Worm (Caenorhabditis elegans) whole organism, late embryonic: ENCODE measurements around the gene dyn-1.
A peak's percentile ranks its signal among the peaks of the same experiment; 100 is the strongest.

Experiments
- C38D4.7 ChIP-seq: fragments of 200-800 bp; sonication (Bioruptor generic); optimal IDR thresholded peaks from 2 replicates; lab custom pipeline; 2018; ENCODE audit warnings: mild to moderate bottlenecking, missing genetic modification characterization, moderate library complexity, missing compliant biosample characterization
- K02D7.2 ChIP-seq: sonication (generic microtip); optimal IDR thresholded peaks from 2 replicates; lab custom pipeline; 2017; ENCODE audit warnings: mild to moderate bottlenecking, missing genetic modification characterization, missing compliant biosample characterization
- K09A11.1 ChIP-seq: sonication (generic microtip); optimal IDR thresholded peaks from 2 replicates; lab custom pipeline; 2017; ENCODE audit warnings: antibody characterized with exemption, mild to moderate bottlenecking, missing genetic modification characterization, missing compliant biosample characterization; ENCODE audit not compliant: insufficient read depth
- ama-1 ChIP-seq: fragments of 150-350 bp; optimal IDR thresholded peaks from 2 replicates; lab custom pipeline; 2014
- ceh-14 ChIP-seq: sonication (generic microtip); optimal IDR thresholded peaks from 2 replicates; lab custom pipeline; 2016; ENCODE audit warnings: missing genotype, missing genetic modification characterization, missing compliant biosample characterization
- ceh-19 ChIP-seq: fragments of 200-800 bp; sonication (Bioruptor generic); optimal IDR thresholded peaks from 2 replicates; lab custom pipeline; 2018; ENCODE audit warnings: mild to moderate bottlenecking, missing genetic modification characterization, missing compliant biosample characterization
- ceh-24 ChIP-seq: sonication (generic microtip); optimal IDR thresholded peaks from 2 replicates; lab custom pipeline; 2016; ENCODE audit warnings: mild to moderate bottlenecking, missing genetic modification characterization, missing compliant biosample characterization
- ceh-31 ChIP-seq: sonication (generic microtip); optimal IDR thresholded peaks from 2 replicates; lab custom pipeline; 2016; ENCODE audit warnings: missing genetic modification characterization, missing compliant biosample characterization
- ceh-34 ChIP-seq: sonication (generic microtip); optimal IDR thresholded peaks from 2 replicates; lab custom pipeline; 2016; ENCODE audit warnings: mild to moderate bottlenecking, missing genetic modification characterization, missing compliant biosample characterization
- ceh-45 ChIP-seq: fragments of 200-800 bp; sonication (Bioruptor generic); IDR thresholded peaks from 2 replicates; pipeline ENCODE4 v1.3.6; 2022; ENCODE audit warnings: missing genetic modification reagents, missing genetic modification characterization, missing compliant biosample characterization
- ceh-48 ChIP-seq: sonication (generic microtip); optimal IDR thresholded peaks from 2 replicates; lab custom pipeline; 2016; ENCODE audit warnings: missing genetic modification characterization, inconsistent platforms, missing compliant biosample characterization
- ceh-6 ChIP-seq: fragments of 200-800 bp; sonication (Bioruptor generic); optimal IDR thresholded peaks from 2 replicates; lab custom pipeline; 2018; ENCODE audit warnings: mild to moderate bottlenecking, missing genetic modification characterization, missing compliant biosample characterization
- ceh-9 ChIP-seq: sonication (generic microtip); optimal IDR thresholded peaks from 2 replicates; lab custom pipeline; 2016; ENCODE audit warnings: mild to moderate bottlenecking, missing genetic modification characterization, inconsistent platforms, missing compliant biosample characterization
- elt-2 ChIP-seq: sonication (generic microtip); optimal IDR thresholded peaks from 2 replicates; lab custom pipeline; 2016; ENCODE audit warnings: missing genetic modification reagents, missing genetic modification characterization, missing compliant biosample characterization
- elt-4 ChIP-seq: sonication (generic microtip); optimal IDR thresholded peaks from 2 replicates; lab custom pipeline; 2016; ENCODE audit warnings: missing genetic modification characterization, missing compliant biosample characterization
- fkh-6 ChIP-seq: sonication (generic microtip); optimal IDR thresholded peaks from 2 replicates; lab custom pipeline; 2016; ENCODE audit warnings: missing genetic modification characterization, missing compliant biosample characterization
- gmeb-2 ChIP-seq: sonication (generic microtip); optimal IDR thresholded peaks from 2 replicates; lab custom pipeline; 2016; ENCODE audit warnings: missing genetic modification characterization, inconsistent platforms, missing compliant biosample characterization
- hlh-13 ChIP-seq: fragments of 200-800 bp; sonication (Bioruptor generic); optimal IDR thresholded peaks from 2 replicates; lab custom pipeline; 2018; ENCODE audit warnings: mild to moderate bottlenecking, missing genetic modification characterization, missing compliant biosample characterization
- hlh-15 ChIP-seq: sonication (generic microtip); optimal IDR thresholded peaks from 2 replicates; lab custom pipeline; 2016; ENCODE audit warnings: missing genetic modification characterization, missing compliant biosample characterization
- hlh-30 ChIP-seq: sonication (generic microtip); optimal IDR thresholded peaks from 2 replicates; lab custom pipeline; 2017; ENCODE audit warnings: antibody characterized with exemption, missing genetic modification characterization, missing compliant biosample characterization; ENCODE audit not compliant: insufficient read depth
- hlh-6 ChIP-seq: sonication (generic microtip); optimal IDR thresholded peaks from 2 replicates; lab custom pipeline; 2016; ENCODE audit warnings: missing genotype, missing genetic modification characterization, missing compliant biosample characterization
- hlh-8 ChIP-seq: sonication (generic microtip); optimal IDR thresholded peaks from 2 replicates; lab custom pipeline; 2016; ENCODE audit warnings: missing genotype, missing genetic modification characterization, missing compliant biosample characterization
- lim-6 ChIP-seq: sonication (generic microtip); optimal IDR thresholded peaks from 2 replicates; lab custom pipeline; 2016; ENCODE audit warnings: missing genetic modification characterization, missing compliant biosample characterization
- lin-11 ChIP-seq: fragments of 200-800 bp; sonication (Bioruptor generic); optimal IDR thresholded peaks from 2 replicates; lab custom pipeline; 2018; ENCODE audit warnings: mild to moderate bottlenecking, missing genetic modification characterization, missing compliant biosample characterization
- madf-2 ChIP-seq: sonication (generic microtip); optimal IDR thresholded peaks from 2 replicates; lab custom pipeline; 2017; ENCODE audit warnings: missing genetic modification characterization, missing compliant biosample characterization
- nfya-1 ChIP-seq: sonication (generic microtip); optimal IDR thresholded peaks from 2 replicates; lab custom pipeline; 2017; ENCODE audit warnings: missing genetic modification characterization, mild to moderate bottlenecking, missing compliant biosample characterization, antibody characterized with exemption, moderate library complexity
- nhr-11 ChIP-seq: fragments of 150-350 bp; optimal IDR thresholded peaks from 2 replicates; lab custom pipeline; 2014; ENCODE audit warnings: missing biosample characterization, missing genetic modification characterization
- npax-4 ChIP-seq: sonication (generic microtip); optimal IDR thresholded peaks from 2 replicates; lab custom pipeline; 2016; ENCODE audit warnings: missing genetic modification characterization, missing compliant biosample characterization
- pat-9 ChIP-seq: fragments of 200-800 bp; sonication (Bioruptor generic); optimal IDR thresholded peaks from 2 replicates; lab custom pipeline; 2018; ENCODE audit warnings: mild to moderate bottlenecking, missing genetic modification characterization, moderate library complexity, missing compliant biosample characterization
- pha-2 ChIP-seq: sonication (generic microtip); optimal IDR thresholded peaks from 2 replicates; lab custom pipeline; 2017; ENCODE audit warnings: mild to moderate bottlenecking, missing genetic modification characterization, missing compliant biosample characterization
- pha-4 ChIP-seq: fragments of 150-350 bp; optimal IDR thresholded peaks from 2 replicates; lab custom pipeline; 2018; ENCODE audit warnings: missing biosample characterization, missing genetic modification reagents, missing genetic modification characterization
- pqm-1 ChIP-seq: sonication (generic microtip); optimal IDR thresholded peaks from 2 replicates; lab custom pipeline; 2016; ENCODE audit warnings: missing genetic modification characterization, missing compliant biosample characterization
- pros-1 ChIP-seq: fragments of 150-350 bp; optimal IDR thresholded peaks from 2 replicates; lab custom pipeline; 2014; ENCODE audit warnings: missing biosample characterization, missing genetic modification reagents, missing genetic modification characterization
- ref-2 ChIP-seq: sonication (generic microtip); optimal IDR thresholded peaks from 2 replicates; lab custom pipeline; 2016; ENCODE audit warnings: missing genetic modification characterization, missing compliant biosample characterization
- sdc-2 ChIP-seq: sonication (generic microtip); optimal IDR thresholded peaks from 2 replicates; lab custom pipeline; 2016; ENCODE audit warnings: missing genotype, missing genetic modification characterization, missing compliant biosample characterization
- syd-9 ChIP-seq: sonication (generic microtip); optimal IDR thresholded peaks from 2 replicates; lab custom pipeline; 2016; ENCODE audit warnings: mild to moderate bottlenecking, missing genetic modification characterization, moderate library complexity, missing compliant biosample characterization
- tbx-2 ChIP-seq: sonication (generic microtip); optimal IDR thresholded peaks from 2 replicates; lab custom pipeline; 2016; ENCODE audit warnings: missing genetic modification characterization, missing compliant biosample characterization
- tbx-7 ChIP-seq: sonication (generic microtip); optimal IDR thresholded peaks from 2 replicates; lab custom pipeline; 2016; ENCODE audit warnings: missing genotype, missing genetic modification characterization, missing compliant biosample characterization
- unc-3 ChIP-seq, 2 experiments: fragments of 200-800 bp in 1 of 2; sonication (Bioruptor generic) in 1 of 2; sonication (generic microtip) in 1 of 2; conservative IDR thresholded peaks in 1 of 2; optimal IDR thresholded peaks in 1 of 2; 2 replicates each; pipeline versions ENCODE4 v1.3.6 to Lab custom; 2016 to 2022; ENCODE audit warnings: missing compliant biosample characterization in 2 of 2, missing genetic modification characterization in 2 of 2, missing genetic modification reagents in 1 of 2
- unc-42 ChIP-seq: sonication (generic microtip); optimal IDR thresholded peaks from 2 replicates; lab custom pipeline; 2016; ENCODE audit warnings: missing genotype, missing genetic modification characterization, missing compliant biosample characterization
- unc-55 ChIP-seq: sonication (generic microtip); optimal IDR thresholded peaks from 2 replicates; lab custom pipeline; 2017; ENCODE audit warnings: missing biosample characterization, missing genetic modification reagents, missing genetic modification characterization
- unc-86 ChIP-seq: sonication (generic microtip); optimal IDR thresholded peaks from 2 replicates; lab custom pipeline; 2016; ENCODE audit warnings: missing genetic modification characterization, missing compliant biosample characterization
- ztf-16 ChIP-seq: sonication (generic microtip); optimal IDR thresholded peaks from 2 replicates; lab custom pipeline; 2017; ENCODE audit warnings: missing genetic modification characterization, missing compliant biosample characterization

Gene dyn-1

DNA sequence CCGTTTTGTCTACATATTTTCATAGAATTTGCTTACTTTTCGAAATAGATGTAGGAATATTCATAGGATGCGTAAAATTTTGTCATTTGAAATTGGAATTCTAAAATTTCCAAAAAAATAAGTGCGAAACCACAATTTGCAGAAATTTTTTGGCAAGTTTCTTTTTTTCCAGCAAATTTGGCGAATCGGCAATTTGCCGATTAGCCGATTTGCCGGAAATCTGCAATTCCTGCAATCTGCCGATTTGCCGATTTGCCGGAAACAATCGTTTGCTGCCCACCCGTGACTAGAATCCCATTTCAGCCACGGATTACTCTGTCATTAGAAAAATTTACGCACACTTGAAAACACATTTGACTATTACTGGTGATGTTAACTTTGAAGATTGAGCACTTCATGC is 35.5 kb downstream of the dyn-1 start:
- TF ChIP-seq lim-6 = no peak
- no peak for TF ChIP-seq pha-4
- TF ChIP-seq K02D7.2 (tag; lab: Kevin White, UChicago) = no peak
- TF ChIP-seq ztf-16 (tag; lab: Kevin White, UChicago) = no peak
- no peak for TF ChIP-seq pat-9 (tag; lab: Kevin White, UChicago)
- TF ChIP-seq unc-42 (tag; lab: Kevin White, UChicago) = no peak
- no peak for TF ChIP-seq ceh-48 (tag; lab: Kevin White, UChicago)

ce11 chrX:15606585-15607276 is 38.0 kb downstream of the dyn-1 start, which contains the start of gene rab-14:
Gene rab-14, minus strand, starts transcription at chrX:15606635.
- TF ChIP-seq syd-9 (tag; lab: Kevin White, UChicago) = no peak
- TF ChIP-seq ceh-48 (tag; lab: Kevin White, UChicago) = peak; percentile 28
- peak; percentile 8 for TF ChIP-seq fkh-6
- peak; percentile 16 for TF ChIP-seq elt-2 (tag; lab: Kevin White, UChicago)
- peak; percentile 14 for TF ChIP-seq unc-55 (GFP tag; lab: Kevin White, UChicago)
- peak; percentile 60 for TF ChIP-seq ceh-34 (tag; lab: Kevin White, UChicago)
- peak; percentile 53 for TF ChIP-seq tbx-2 (tag; lab: Kevin White, UChicago)
- no peak for TF ChIP-seq ztf-16 (tag; lab: Kevin White, UChicago)
- no peak for TF ChIP-seq gmeb-2 (tag; lab: Kevin White, UChicago)
- peak; percentile 15 for TF ChIP-seq hlh-6 (tag; lab: Kevin White, UChicago)
- peak; percentile 88 for TF ChIP-seq hlh-30 (tag; lab: Kevin White, UChicago)
- peak; percentile 23 for TF ChIP-seq ceh-6 (GFP tag; lab: Kevin White, UChicago)
- peak; percentile 60 for TF ChIP-seq sdc-2
- TF ChIP-seq unc-42 (tag; lab: Kevin White, UChicago) = peak; percentile 25
- peak; percentile 80 for TF ChIP-seq ceh-31 (tag; lab: Kevin White, UChicago)
- TF ChIP-seq K09A11.1 (tag; lab: Kevin White, UChicago) = peak; percentile 59
- TF ChIP-seq hlh-15 (tag; lab: Kevin White, UChicago) = peak; percentile 1
- TF ChIP-seq ceh-24 (tag; lab: Kevin White, UChicago) = no peak
- TF ChIP-seq ref-2 (tag; lab: Kevin White, UChicago) = peak; percentile 30
- peak; percentile 14 for TF ChIP-seq ceh-14 (tag; lab: Kevin White, UChicago)
- TF ChIP-seq pros-1 (tag; lab: Kevin White, UChicago) = peak; percentile 13
- TF ChIP-seq unc-3 (GFP tag; conservative IDR thresholded peaks at IDR 0.05; lab: Robert Waterston, UW) = 0 out of 2 replicates have a peak, but pooled peaks have one; percentile 23
- no peak for TF ChIP-seq unc-3 (tag; optimal IDR thresholded peaks at IDR 0.05; lab: Kevin White, UChicago)
- TF ChIP-seq npax-4 (tag; lab: Kevin White, UChicago) = no peak
- peak; percentile 66 for TF ChIP-seq nfya-1
- no peak for TF ChIP-seq elt-4 (tag; lab: Kevin White, UChicago)
- TF ChIP-seq tbx-7 = no peak
- no peak for TF ChIP-seq ceh-45 (GFP tag; lab: Robert Waterston, UW)
- TF ChIP-seq nhr-11 = no peak

DNA sequence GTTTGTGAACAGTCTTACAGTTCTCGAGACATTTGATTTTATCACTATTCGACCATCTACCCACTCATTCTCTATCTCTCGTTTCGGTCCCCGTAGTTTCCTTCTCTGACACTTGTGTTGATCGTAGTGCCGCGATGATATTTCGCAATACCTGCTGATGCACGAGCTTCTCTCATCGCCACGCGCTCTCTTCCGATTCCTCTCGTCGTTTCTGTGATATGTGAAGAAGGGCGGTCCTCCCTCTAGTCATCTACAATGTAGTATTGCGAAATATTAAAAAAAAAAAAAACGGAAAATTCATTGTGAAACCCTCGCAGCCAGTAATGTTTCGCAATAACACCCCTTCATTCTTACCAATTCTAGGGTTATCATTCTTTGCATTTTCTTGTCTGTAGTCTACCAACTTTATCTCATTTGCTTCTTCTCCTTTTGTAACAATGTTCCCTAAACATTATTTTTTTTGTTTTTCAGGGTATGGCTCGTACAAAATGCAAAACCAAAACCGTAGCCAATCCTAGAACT is 38.9 kb downstream of the dyn-1 start, which contains the start of gene nipi-3:
nipi-3 (plus strand) TSS at position 472 of the 522 bp plus-strand sequence.
- TF ChIP-seq madf-2 (tag; lab: Kevin White, UChicago) (no peak), lim-6 (no peak), unc-3 (GFP tag; conservative IDR thresholded peaks at IDR 0.05; lab: Robert Waterston, UW) (no peak), unc-3 (tag; optimal IDR thresholded peaks at IDR 0.05; lab: Kevin White, UChicago) (no peak), ceh-9 (tag; lab: Kevin White, UChicago) (no peak), nhr-11 (no peak), ceh-45 (GFP tag; lab: Robert Waterston, UW) (no peak), elt-4 (tag; lab: Kevin White, UChicago) (no peak), hlh-15 (tag; lab: Kevin White, UChicago) (no peak), ceh-19 (GFP tag; lab: Kevin White, UChicago) (no peak), unc-42 (tag; lab: Kevin White, UChicago) (no peak), K09A11.1 (tag; lab: Kevin White, UChicago) (no peak), ceh-31 (tag; lab: Kevin White, UChicago) (no peak), K02D7.2 (tag; lab: Kevin White, UChicago) (no peak), ceh-6 (GFP tag; lab: Kevin White, UChicago) (no peak), gmeb-2 (tag; lab: Kevin White, UChicago) (no peak), lin-11 (tag; lab: Kevin White, UChicago) (no peak), hlh-8 (tag; lab: Kevin White, UChicago) (no peak), sdc-2 (no peak), C38D4.7 (GFP tag; lab: Kevin White, UChicago) (no peak), unc-86 (tag; lab: Kevin White, UChicago) (no peak), pha-4 (no peak), hlh-13 (GFP tag; lab: Kevin White, UChicago) (no peak), ama-1 (lab: Kevin White, UChicago) (no peak), hlh-6 (tag; lab: Kevin White, UChicago) (no peak), unc-55 (GFP tag; lab: Kevin White, UChicago) (peak; percentile 96), syd-9 (tag; lab: Kevin White, UChicago) (no peak), ceh-14 (tag; lab: Kevin White, UChicago) (no peak), pha-2 (no peak), pqm-1 (tag; lab: Kevin White, UChicago) (no peak), ref-2 (tag; lab: Kevin White, UChicago) (peak; percentile 19)
